Fruit fly (Drosophila melanogaster) whole organism, embryonic: ENCODE measurements around the gene Cks85A.

Experiments used
- CG11398 ChIP-seq: fragments of 200-800 bp; sonication (Bioruptor generic); optimal IDR thresholded peaks from 2 replicates; lab custom pipeline; 2016; ENCODE audit warnings: missing biosample characterization, missing genetic modification characterization
- CG12071 ChIP-seq: fragments of 200-800 bp; sonication (Bioruptor generic); optimal IDR thresholded peaks from 3 replicates; lab custom pipeline; 2018; ENCODE audit warnings: missing biosample characterization, mild to moderate bottlenecking, missing genetic modification characterization
- CG12155 ChIP-seq: fragments of 200-800 bp; sonication (Bioruptor generic); optimal IDR thresholded peaks from 3 replicates; lab custom pipeline; 2016; ENCODE audit warnings: missing biosample characterization, missing genetic modification characterization
- CG12769 ChIP-seq: fragments of 200-800 bp; sonication (Bioruptor generic); optimal IDR thresholded peaks from 2 replicates; lab custom pipeline; 2019; ENCODE audit warnings: missing biosample characterization, mild to moderate bottlenecking, missing genetic modification characterization, moderate library complexity
- CG13624 ChIP-seq: fragments of 200-800 bp; sonication (Bioruptor generic); optimal IDR thresholded peaks from 2 replicates; lab custom pipeline; 2016; ENCODE audit warnings: missing biosample characterization, missing genetic modification characterization
- CG15514 ChIP-seq: fragments of 200-800 bp; sonication (Bioruptor generic); optimal IDR thresholded peaks from 3 replicates; lab custom pipeline; 2017; ENCODE audit warnings: missing biosample characterization, missing genetic modification characterization, mild to moderate bottlenecking, moderate library complexity, missing genetic modification reagents
- CG16813 ChIP-seq: fragments of 200-800 bp; sonication (Bioruptor generic); IDR thresholded peaks from 3 replicates; pipeline ENCODE4 v1.3.6; 2022; ENCODE audit warnings: missing biosample characterization, missing genetic modification characterization; ENCODE audit not compliant: partially characterized antibody
- CG2875 ChIP-seq: fragments of 200-800 bp; sonication (Bioruptor generic); optimal IDR thresholded peaks from 2 replicates; lab custom pipeline; 2017; ENCODE audit warnings: missing biosample characterization, mild to moderate bottlenecking, missing genetic modification characterization, missing genetic modification reagents
- CG34422 ChIP-seq: fragments of 200-800 bp; sonication (Bioruptor generic); IDR thresholded peaks from 3 replicates; pipeline ENCODE4 v1.3.6; 2022; ENCODE audit warnings: missing biosample characterization, missing genetic modification characterization
- CG4328 ChIP-seq: fragments of 200-800 bp; sonication (Bioruptor generic); optimal IDR thresholded peaks from 3 replicates; lab custom pipeline; 2017; ENCODE audit warnings: missing biosample characterization, missing genetic modification reagents, missing genetic modification characterization
- CG4730 ChIP-seq: fragments of 200-800 bp; sonication (Bioruptor generic); IDR thresholded peaks from 2 replicates; pipeline ENCODE4 v1.3.6; 2022; ENCODE audit warnings: missing biosample characterization, missing genetic modification characterization
- CG6689 ChIP-seq: fragments of 200-800 bp; sonication (Bioruptor generic); IDR thresholded peaks from 2 replicates; pipeline ENCODE4 v1.3.6; 2022; ENCODE audit warnings: missing biosample characterization, missing genetic modification characterization
- CG7928 ChIP-seq: fragments of 200-800 bp; sonication (Bioruptor generic); optimal IDR thresholded peaks from 2 replicates; lab custom pipeline; 2017; ENCODE audit warnings: missing biosample characterization, mild to moderate bottlenecking, missing genetic modification characterization
- CG8765 ChIP-seq: fragments of 200-800 bp; sonication (Bioruptor generic); IDR thresholded peaks from 2 replicates; pipeline ENCODE4 v1.3.6; 2022; ENCODE audit warnings: missing biosample characterization, missing genetic modification characterization
- CG9817 ChIP-seq: fragments of 200-800 bp; sonication (Bioruptor generic); optimal IDR thresholded peaks from 2 replicates; lab custom pipeline; 2018; ENCODE audit warnings: missing biosample characterization, mild to moderate bottlenecking, missing genetic modification characterization, moderate library complexity
- CHES-1-like ChIP-seq: fragments of 200-800 bp; sonication (Bioruptor generic); optimal IDR thresholded peaks from 2 replicates; lab custom pipeline; 2016; ENCODE audit warnings: missing biosample characterization, missing genetic modification characterization
- Drgx ChIP-seq: fragments of 200-800 bp; sonication (Bioruptor generic); IDR thresholded peaks from 2 replicates; pipeline ENCODE4 v1.3.6; 2022; ENCODE audit warnings: missing biosample characterization, missing genetic modification characterization
- ERR ChIP-seq: fragments of 200-800 bp; sonication (Bioruptor generic); optimal IDR thresholded peaks from 2 replicates; lab custom pipeline; 2016; ENCODE audit warnings: missing biosample characterization, missing genetic modification characterization
- Ets97D ChIP-seq: fragments of 200-800 bp; sonication (Bioruptor generic); optimal IDR thresholded peaks from 3 replicates; lab custom pipeline; 2016; ENCODE audit warnings: missing biosample characterization, missing genetic modification characterization
- Gsc ChIP-seq: fragments of 200-800 bp; sonication (Bioruptor generic); IDR thresholded peaks from 2 replicates; pipeline ENCODE4 v1.3.6; 2022; ENCODE audit warnings: missing biosample characterization, missing genetic modification characterization
- HmgZ ChIP-seq: fragments of 200-800 bp; sonication (Bioruptor generic); optimal IDR thresholded peaks from 2 replicates; lab custom pipeline; 2018; ENCODE audit warnings: missing biosample characterization, mild to moderate bottlenecking, missing genetic modification characterization
- Hmr ChIP-seq: fragments of 200-800 bp; sonication (Bioruptor generic); optimal IDR thresholded peaks from 3 replicates; lab custom pipeline; 2017; ENCODE audit warnings: mild to moderate bottlenecking, missing biosample characterization, missing genetic modification reagents, missing genetic modification characterization
- MTF-1 ChIP-seq: fragments of 200-800 bp; sonication (Bioruptor generic); optimal IDR thresholded peaks from 2 replicates; lab custom pipeline; 2018; ENCODE audit warnings: missing biosample characterization, mild to moderate bottlenecking, missing genetic modification characterization, borderline replicate concordance
- Mes4 ChIP-seq: fragments of 200-800 bp; sonication (Bioruptor generic); optimal IDR thresholded peaks from 2 replicates; lab custom pipeline; 2016; ENCODE audit warnings: missing biosample characterization, missing genetic modification characterization
- Rfx ChIP-seq: fragments of 200-800 bp; sonication (Bioruptor generic); IDR thresholded peaks from 2 replicates; pipeline ENCODE4 v1.3.6; 2022; ENCODE audit warnings: missing biosample characterization, missing genetic modification characterization
- Ssrp ChIP-seq: fragments of 200-800 bp; sonication (Bioruptor generic); optimal IDR thresholded peaks from 2 replicates; lab custom pipeline; 2018; ENCODE audit warnings: missing biosample characterization, mild to moderate bottlenecking, missing genetic modification characterization, moderate library complexity
- TFAM ChIP-seq: fragments of 200-800 bp; sonication (Bioruptor generic); optimal IDR thresholded peaks from 2 replicates; lab custom pipeline; 2017; ENCODE audit warnings: missing biosample characterization, missing genetic modification characterization, inconsistent platforms
- Xbp1 ChIP-seq: fragments of 200-800 bp; sonication (Bioruptor generic); optimal IDR thresholded peaks from 3 replicates; lab custom pipeline; 2016; ENCODE audit warnings: missing biosample characterization, mild to moderate bottlenecking, missing genetic modification characterization
- YL-1 ChIP-seq: fragments of 200-800 bp; sonication (Bioruptor generic); optimal IDR thresholded peaks from 3 replicates; lab custom pipeline; 2017; ENCODE audit warnings: missing biosample characterization, mild to moderate bottlenecking, missing genetic modification characterization
- chinmo ChIP-seq: fragments of 200-800 bp; sonication (Bioruptor generic); IDR thresholded peaks from 4 replicates; pipeline ENCODE4 v1.3.6; 2022; ENCODE audit warnings: missing biosample characterization, missing genetic modification characterization; ENCODE audit not compliant: partially characterized antibody
- emc ChIP-seq: fragments of 200-800 bp; sonication (Bioruptor generic); optimal IDR thresholded peaks from 2 replicates; lab custom pipeline; 2016; ENCODE audit warnings: missing biosample characterization, missing genetic modification characterization
- lbe ChIP-seq: fragments of 200-800 bp; sonication (Bioruptor generic); optimal IDR thresholded peaks from 2 replicates; lab custom pipeline; 2016; ENCODE audit warnings: missing biosample characterization, mild to moderate bottlenecking, missing genetic modification characterization
- nerfin-2 ChIP-seq: fragments of 200-800 bp; sonication (Bioruptor generic); IDR thresholded peaks from 2 replicates; pipeline ENCODE4 v1.3.6; 2022; ENCODE audit warnings: missing biosample characterization, missing genetic modification characterization; ENCODE audit not compliant: partially characterized antibody
- org-1 ChIP-seq: fragments of 200-800 bp; sonication (Bioruptor generic); optimal IDR thresholded peaks from 2 replicates; lab custom pipeline; 2017; ENCODE audit warnings: missing biosample characterization, missing genetic modification characterization
- pb ChIP-seq: fragments of 200-800 bp; sonication (Bioruptor generic); optimal IDR thresholded peaks from 3 replicates; lab custom pipeline; 2016; ENCODE audit warnings: missing biosample characterization, missing genetic modification characterization
- prd ChIP-seq, 3 experiments: fragments of >200 bp in 2 of 3; fragments of 200-800 bp in 1 of 3; sonication (Bioruptor generic) in 1 of 3; optimal IDR thresholded peaks in 2 of 3; IDR thresholded peaks in 1 of 3; 2 replicates in 2 of 3; 3 replicates in 1 of 3; pipeline versions ENCODE4 v1.3.6 to Lab custom; 2017 to 2022; ENCODE audit warnings: missing biosample characterization in 1 of 3, missing genetic modification characterization in 1 of 3
- pzg ChIP-seq: fragments of 200-800 bp; sonication (Bioruptor generic); optimal IDR thresholded peaks from 3 replicates; lab custom pipeline; 2018; ENCODE audit warnings: missing biosample characterization, mild to moderate bottlenecking, missing genetic modification characterization, moderate library complexity
- scrt ChIP-seq: fragments of 200-800 bp; sonication (Bioruptor generic); optimal IDR thresholded peaks from 2 replicates; lab custom pipeline; 2018; ENCODE audit warnings: missing biosample characterization, mild to moderate bottlenecking, missing genetic modification characterization, moderate library complexity
- slbo ChIP-seq: fragments of 200-800 bp; sonication (Bioruptor generic); IDR thresholded peaks from 2 replicates; pipeline ENCODE4 v1.3.6; 2022; ENCODE audit warnings: missing biosample characterization, missing genetic modification characterization
- unc-4 ChIP-seq: fragments of 200-800 bp; sonication (Bioruptor generic); IDR thresholded peaks from 2 replicates; pipeline ENCODE4 v1.3.6; 2022; ENCODE audit warnings: missing biosample characterization, missing genetic modification characterization; ENCODE audit not compliant: partially characterized antibody

The Cks85A gene

dm6 chr3R:8670529-8671491, 47.4 kb downstream of the Cks85A start, which contains the start of gene p (continued):
- peak; percentile 9 for TF ChIP-seq org-1 (GFP tag; lab: Kevin White, UChicago)
- no peak for TF ChIP-seq Ssrp (tag; lab: Kevin White, UChicago)
- no peak for TF ChIP-seq CG7928 (GFP tag; lab: Kevin White, UChicago)
- TF ChIP-seq nerfin-2 = no peak
- peak; percentile 4 for TF ChIP-seq CG15514 (GFP tag; lab: Kevin White, UChicago)
- TF ChIP-seq unc-4 (GFP tag; lab: Robert Waterston, UW) = no peak
- TF ChIP-seq pzg (GFP tag; lab: Kevin White, UChicago) = peak; percentile 5
- peak; percentile 4 for TF ChIP-seq CG11398 (GFP tag; lab: Kevin White, UChicago)
- TF ChIP-seq CG12071 (GFP tag; lab: Kevin White, UChicago) = peak; percentile 34
- no peak for TF ChIP-seq Mes4 (GFP tag; lab: Kevin White, UChicago)
- TF ChIP-seq Xbp1 (GFP tag; lab: Kevin White, UChicago) = peak; percentile 38
- TF ChIP-seq CG9817 (tag; lab: Kevin White, UChicago) = no peak
- TF ChIP-seq HmgZ = peak; percentile 37
- TF ChIP-seq CG4730 = no peak
- TF ChIP-seq emc (GFP tag; lab: Kevin White, UChicago) = peak; percentile 22
- peak; percentile 14 for TF ChIP-seq CG13624 (GFP tag; lab: Kevin White, UChicago)
- peak; percentile 51 for TF ChIP-seq Rfx (GFP tag; lab: Robert Waterston, UW)
- TF ChIP-seq chinmo (GFP tag; lab: Robert Waterston, UW) = 0 out of 4 replicates have a peak, but pooled peaks have one; percentile 68
- no peak for TF ChIP-seq CG34422 (GFP tag; lab: Robert Waterston, UW)
- no peak for TF ChIP-seq Ets97D (GFP tag; lab: Kevin White, UChicago)
- peak; percentile 10 for TF ChIP-seq CHES-1-like (GFP tag; lab: Kevin White, UChicago)
- TF ChIP-seq TFAM = no peak
- TF ChIP-seq CG16813 (GFP tag; lab: Robert Waterston, UW) = no peak
- TF ChIP-seq, all 482 proteins: peak for 219

- TF ChIP-seq ERR (peak; percentile 62), MTF-1 (GFP tag; lab: Kevin White, UChicago) (peak; percentile 17), Hmr (no peak), lbe (peak; percentile 14), CG2875 (GFP tag; lab: Kevin White, UChicago) (peak; percentile 8), scrt (GFP tag; lab: Kevin White, UChicago) (peak; percentile 60), CG8765 (GFP tag; lab: Robert Waterston, UW) (no peak), CG12155 (GFP tag; lab: Kevin White, UChicago) (no peak), Gsc (GFP tag; lab: Robert Waterston, UW) (no peak), YL-1 (GFP tag; lab: Kevin White, UChicago) (peak; percentile 38), Drgx (peak; percentile 66), CG6689 (GFP tag; lab: Robert Waterston, UW) (peak; percentile 31; the same call in 1 of the 2 replicates), org-1 (GFP tag; lab: Kevin White, UChicago) (no peak), prd (optimal IDR thresholded peaks at IDR 0.05; lab: Kevin White, UChicago) (no peak), prd (GFP tag; IDR thresholded peaks at IDR 0.05; lab: Robert Waterston, UW) (0 out of 3 replicates have a peak, but pooled peaks have one; percentile 3), CG4328 (peak; percentile 41), CG12769 (tag; lab: Kevin White, UChicago) (peak; percentile 29), slbo (GFP tag; lab: Robert Waterston, UW) (peak; percentile 30; the same call in 1 of the 2 replicates), pb (GFP tag; lab: Kevin White, UChicago) (no peak)
Observed at dm6 chr3R:8669900-8670528, 48.2 kb downstream of the Cks85A start.
